Worm (Caenorhabditis elegans): ENCODE results near the gene K09F5.4.

- TF ChIP-seq nhr-23 (tag; optimal IDR thresholded peaks at IDR 0.05), result no peak
- TF ChIP-seq nhr-77 (tag; optimal IDR thresholded peaks at IDR 0.05), result no peak
- TF ChIP-seq unc-62 (GFP tag; optimal IDR thresholded peaks at IDR 0.05), result no peak
- no peak for TF ChIP-seq nhr-11 (tag; optimal IDR thresholded peaks at IDR 0.05)
- TF ChIP-seq nhr-6 (tag; optimal IDR thresholded peaks at IDR 0.05), result no peak
- no peak for TF ChIP-seq elt-3 (tag; optimal IDR thresholded peaks at IDR 0.05)
- TF ChIP-seq lsy-2 (tag; optimal IDR thresholded peaks at IDR 0.05), result no peak
- no peak for TF ChIP-seq snpc-4 (tag; optimal IDR thresholded peaks at IDR 0.05)
- TF ChIP-seq lin-13 (GFP tag; optimal IDR thresholded peaks at IDR 0.05), result no peak
- TF ChIP-seq egl-27 (tag; optimal IDR thresholded peaks at IDR 0.05), result no peak
- TF ChIP-seq mbf-1 (tag; optimal IDR thresholded peaks at IDR 0.05), result no peak
- no peak for TF ChIP-seq F13H6.1 (tag; optimal IDR thresholded peaks at IDR 0.05)
Measured at ce11 chrX:7733571-7733970, 23.0 kb upstream of the K09F5.4 start.
